Worm (Caenorhabditis elegans) whole organism, young adult: ENCODE data around the gene arle-14.

Experiments used
- F10E7.11 ChIP-seq: sonication (generic microtip); optimal IDR thresholded peaks from 2 replicates; lab custom pipeline; 2017; ENCODE audit warnings: mild to moderate bottlenecking, missing genetic modification characterization, moderate library complexity, missing compliant biosample characterization
- F37B4.10 ChIP-seq: fragments of 200-800 bp; sonication (Bioruptor generic); IDR thresholded peaks from 2 replicates; pipeline ENCODE4 v1.3.6; 2022; ENCODE audit warnings: missing genetic modification characterization, missing compliant biosample characterization
- F49E8.2 ChIP-seq: sonication (generic microtip); optimal IDR thresholded peaks from 3 replicates; lab custom pipeline; 2017; ENCODE audit warnings: missing genetic modification characterization, mild to moderate bottlenecking, missing compliant biosample characterization, antibody characterized with exemption, moderate library complexity; ENCODE audit not compliant: insufficient read depth
- T07F8.4 ChIP-seq: sonication (generic microtip); optimal IDR thresholded peaks from 2 replicates; lab custom pipeline; 2016; ENCODE audit warnings: mild to moderate bottlenecking, missing genetic modification characterization, moderate library complexity, missing compliant biosample characterization
- Y53G8AR.9 ChIP-seq: fragments of 200-800 bp; sonication (Bioruptor generic); conservative IDR thresholded peaks from 2 replicates; pipeline ENCODE4 v1.3.6; 2022; ENCODE audit warnings: missing genetic modification reagents, missing genetic modification characterization, missing compliant biosample characterization
- ZK185.1 ChIP-seq: sonication (generic microtip); optimal IDR thresholded peaks from 2 replicates; lab custom pipeline; 2016; ENCODE audit warnings: mild to moderate bottlenecking, missing genetic modification characterization, missing compliant biosample characterization; ENCODE audit not compliant: poor library complexity, severe bottlenecking
- akir-1 ChIP-seq: fragments of 200-800 bp; sonication (Bioruptor generic); optimal IDR thresholded peaks from 2 replicates; lab custom pipeline; 2018; ENCODE audit warnings: mild to moderate bottlenecking, missing genetic modification characterization, moderate library complexity, missing compliant biosample characterization
- aptf-3 ChIP-seq: fragments of 200-800 bp; sonication (Bioruptor generic); IDR thresholded peaks from 2 replicates; pipeline ENCODE4 v1.3.6; 2022; ENCODE audit warnings: missing genetic modification characterization, missing compliant biosample characterization
- athp-1 ChIP-seq: sonication (generic microtip); optimal IDR thresholded peaks from 2 replicates; lab custom pipeline; 2017; ENCODE audit warnings: mild to moderate bottlenecking, missing genetic modification characterization, missing compliant biosample characterization
- attf-3 ChIP-seq: fragments of 200-800 bp; sonication (Bioruptor generic); conservative IDR thresholded peaks from 2 replicates; pipeline ENCODE4 v1.3.6; 2022; ENCODE audit warnings: missing genetic modification reagents, missing genetic modification characterization, missing compliant biosample characterization
- attf-5 ChIP-seq: fragments of 200-800 bp; sonication (Bioruptor generic); optimal IDR thresholded peaks from 2 replicates; lab custom pipeline; 2018; ENCODE audit warnings: mild to moderate bottlenecking, missing genetic modification characterization, missing compliant biosample characterization
- attf-6 ChIP-seq: fragments of 200-800 bp; sonication (Bioruptor generic); IDR thresholded peaks from 2 replicates; pipeline ENCODE4 v1.3.6; 2022; ENCODE audit warnings: missing genetic modification reagents, missing genetic modification characterization, missing compliant biosample characterization
- ccch-3 ChIP-seq: fragments of 200-800 bp; sonication (Bioruptor generic); optimal IDR thresholded peaks from 2 replicates; lab custom pipeline; 2018; ENCODE audit warnings: mild to moderate bottlenecking, missing genetic modification characterization, missing compliant biosample characterization
- cebp-1 ChIP-seq, 2 experiments: fragments of 200-800 bp in 1 of 2; sonication (Bioruptor generic) in 1 of 2; sonication (generic microtip) in 1 of 2; IDR thresholded peaks in 1 of 2; optimal IDR thresholded peaks in 1 of 2; 2 replicates each; pipeline versions ENCODE4 v1.3.6 to Lab custom; 2017 to 2022; ENCODE audit warnings: missing compliant biosample characterization in 2 of 2, missing genetic modification characterization in 2 of 2, mild to moderate bottlenecking in 1 of 2, missing genetic modification reagents in 1 of 2, moderate library complexity in 1 of 2
- cebp-2 ChIP-seq: fragments of 200-800 bp; sonication (Bioruptor generic); IDR thresholded peaks from 2 replicates; pipeline ENCODE4 v1.3.6; 2022; ENCODE audit warnings: missing genetic modification characterization, missing compliant biosample characterization
- ceh-100 ChIP-seq: fragments of 200-800 bp; sonication (Bioruptor generic); IDR thresholded peaks from 2 replicates; pipeline ENCODE4 v1.3.6; 2022; ENCODE audit warnings: missing genetic modification reagents, missing genetic modification characterization, missing compliant biosample characterization
- die-1 ChIP-seq: sonication (generic microtip); optimal IDR thresholded peaks from 2 replicates; lab custom pipeline; 2016; ENCODE audit warnings: missing genotype, mild to moderate bottlenecking, missing genetic modification characterization, missing compliant biosample characterization
- dpff-1 ChIP-seq: sonication (generic microtip); optimal IDR thresholded peaks from 2 replicates; lab custom pipeline; 2017; ENCODE audit warnings: mild to moderate bottlenecking, missing genetic modification characterization, missing compliant biosample characterization
- egl-18 ChIP-seq: fragments of 200-800 bp; sonication (Bioruptor generic); IDR thresholded peaks from 2 replicates; pipeline ENCODE4 v1.3.6; 2022; ENCODE audit warnings: missing genetic modification reagents, missing genetic modification characterization, missing compliant biosample characterization
- egrh-3 ChIP-seq: fragments of 200-800 bp; sonication (Bioruptor generic); IDR thresholded peaks from 2 replicates; pipeline ENCODE4 v1.3.6; 2022; ENCODE audit warnings: missing genetic modification reagents, missing genetic modification characterization, missing compliant biosample characterization
- ekl-4 ChIP-seq: fragments of 200-800 bp; sonication (Bioruptor generic); IDR thresholded peaks from 2 replicates; pipeline ENCODE4 v1.3.6; 2022; ENCODE audit warnings: missing genetic modification reagents, missing genetic modification characterization, missing compliant biosample characterization
- gei-17 ChIP-seq: fragments of 200-800 bp; sonication (Bioruptor generic); optimal IDR thresholded peaks from 2 replicates; lab custom pipeline; 2018; ENCODE audit warnings: mild to moderate bottlenecking, missing genetic modification characterization, missing compliant biosample characterization
- him-1 ChIP-seq: sonication (generic microtip); optimal IDR thresholded peaks from 2 replicates; lab custom pipeline; 2016; ENCODE audit warnings: missing genotype, missing genetic modification reagents, missing genetic modification characterization, missing compliant biosample characterization
- hlh-26 ChIP-seq: fragments of 200-800 bp; sonication (Bioruptor generic); conservative IDR thresholded peaks from 2 replicates; pipeline ENCODE4 v1.3.6; 2022; ENCODE audit warnings: missing genetic modification reagents, missing genetic modification characterization, missing compliant biosample characterization
- hmg-1.2 ChIP-seq: fragments of 200-800 bp; sonication (Bioruptor generic); IDR thresholded peaks from 2 replicates; pipeline ENCODE4 v1.3.6; 2022; ENCODE audit warnings: missing genetic modification reagents, missing genetic modification characterization, missing compliant biosample characterization
- hrde-1 ChIP-seq: sonication (generic microtip); optimal IDR thresholded peaks from 2 replicates; lab custom pipeline; 2016; ENCODE audit warnings: missing genetic modification characterization, mild to moderate bottlenecking, missing compliant biosample characterization, moderate library complexity, missing genotype, missing genetic modification reagents, borderline replicate concordance
- lag-1 ChIP-seq: fragments of 200-800 bp; sonication (Bioruptor generic); IDR thresholded peaks from 2 replicates; pipeline ENCODE4 v1.3.6; 2022; ENCODE audit warnings: missing genetic modification reagents, missing genetic modification characterization, missing compliant biosample characterization
- let-607 ChIP-seq, 2 experiments: fragments of 200-800 bp in 1 of 2; sonication (Bioruptor generic) in 1 of 2; sonication (generic microtip) in 1 of 2; optimal IDR thresholded peaks; 2 replicates each; lab custom pipeline; 2016 to 2018; ENCODE audit warnings: mild to moderate bottlenecking in 2 of 2, missing compliant biosample characterization in 2 of 2, missing genetic modification characterization in 2 of 2, moderate library complexity in 2 of 2, missing genotype in 1 of 2
- lin-54 ChIP-seq: fragments of 200-800 bp; sonication (Bioruptor generic); optimal IDR thresholded peaks from 2 replicates; lab custom pipeline; 2018; ENCODE audit warnings: mild to moderate bottlenecking, missing genetic modification characterization, missing compliant biosample characterization
- lir-1 ChIP-seq: fragments of 200-800 bp; sonication (Bioruptor generic); conservative IDR thresholded peaks from 2 replicates; pipeline ENCODE4 v1.3.6; 2022; ENCODE audit warnings: missing genetic modification reagents, missing genetic modification characterization, missing compliant biosample characterization
- lsy-27 ChIP-seq: sonication (generic microtip); optimal IDR thresholded peaks from 2 replicates; lab custom pipeline; 2017; ENCODE audit warnings: missing genetic modification characterization, mild to moderate bottlenecking, missing compliant biosample characterization, antibody characterized with exemption, missing genotype, borderline replicate concordance; ENCODE audit not compliant: insufficient read depth
- mel-28 ChIP-seq: sonication (generic microtip); optimal IDR thresholded peaks from 2 replicates; lab custom pipeline; 2016; ENCODE audit warnings: borderline replicate concordance, mild to moderate bottlenecking, missing genetic modification characterization, missing compliant biosample characterization
- mxl-1 ChIP-seq: sonication (generic microtip); optimal IDR thresholded peaks from 2 replicates; lab custom pipeline; 2016; ENCODE audit warnings: missing genetic modification characterization, missing compliant biosample characterization
- nhr-120 ChIP-seq: fragments of 200-800 bp; sonication (Bioruptor generic); IDR thresholded peaks from 2 replicates; pipeline ENCODE4 v1.3.6; 2022; ENCODE audit warnings: missing genetic modification characterization, missing compliant biosample characterization
- nhr-80 ChIP-seq: sonication (generic microtip); optimal IDR thresholded peaks from 2 replicates; lab custom pipeline; 2016; ENCODE audit warnings: missing genetic modification characterization, missing compliant biosample characterization
- nhr-90 ChIP-seq: sonication (generic microtip); optimal IDR thresholded peaks from 2 replicates; lab custom pipeline; 2016; ENCODE audit warnings: missing genotype, mild to moderate bottlenecking, missing genetic modification characterization, missing compliant biosample characterization
- pha-4 ChIP-seq: fragments of 150-350 bp; sonication (generic microtip); optimal IDR thresholded peaks from 2 replicates; lab custom pipeline; 2014; ENCODE audit warnings: missing biosample characterization, missing genetic modification reagents, missing genetic modification characterization
- sea-2 ChIP-seq: fragments of 200-800 bp; sonication (Bioruptor generic); IDR thresholded peaks from 2 replicates; pipeline ENCODE4 v1.3.6; 2022; ENCODE audit warnings: missing genetic modification characterization, missing compliant biosample characterization
- snpc-3.4 ChIP-seq: sonication (generic microtip); optimal IDR thresholded peaks from 2 replicates; lab custom pipeline; 2017; ENCODE audit warnings: missing genetic modification characterization, mild to moderate bottlenecking, missing compliant biosample characterization, antibody characterized with exemption, moderate library complexity, missing genotype, missing genetic modification reagents
- sptf-2 ChIP-seq: fragments of 200-800 bp; sonication (Bioruptor generic); optimal IDR thresholded peaks from 2 replicates; lab custom pipeline; 2018; ENCODE audit warnings: mild to moderate bottlenecking, missing genetic modification characterization, missing compliant biosample characterization
- tbp1 ChIP-seq: fragments of 200-800 bp; sonication (Bioruptor generic); optimal IDR thresholded peaks from 2 replicates; lab custom pipeline; 2018; ENCODE audit warnings: mild to moderate bottlenecking, missing genetic modification characterization, missing compliant biosample characterization
- tlf-1 ChIP-seq: fragments of 200-800 bp; sonication (Bioruptor generic); optimal IDR thresholded peaks from 2 replicates; lab custom pipeline; 2018; ENCODE audit warnings: mild to moderate bottlenecking, missing genetic modification characterization, missing compliant biosample characterization
- unc-130 ChIP-seq: sonication (generic microtip); optimal IDR thresholded peaks from 2 replicates; lab custom pipeline; 2016; ENCODE audit warnings: missing genetic modification reagents, missing genetic modification characterization, missing compliant biosample characterization
- unc-62 ChIP-seq: fragments of 150-350 bp; optimal IDR thresholded peaks from 2 replicates; lab custom pipeline; 2014; ENCODE audit warnings: missing biosample characterization, missing genetic modification reagents, missing genetic modification characterization
- ztf-18 ChIP-seq: sonication (generic microtip); optimal IDR thresholded peaks from 2 replicates; lab custom pipeline; 2016; ENCODE audit warnings: missing genotype, mild to moderate bottlenecking, missing genetic modification characterization, missing compliant biosample characterization
- ztf-22 ChIP-seq: fragments of 200-800 bp; sonication (Bioruptor generic); optimal IDR thresholded peaks from 2 replicates; lab custom pipeline; 2018; ENCODE audit warnings: mild to moderate bottlenecking, missing genetic modification characterization, moderate library complexity, missing compliant biosample characterization
- ztf-26 ChIP-seq: sonication (generic microtip); optimal IDR thresholded peaks from 2 replicates; lab custom pipeline; 2017; ENCODE audit warnings: missing genetic modification characterization, missing compliant biosample characterization
- ztf-3 ChIP-seq: fragments of 200-800 bp; sonication (Bioruptor generic); optimal IDR thresholded peaks from 2 replicates; lab custom pipeline; 2018; ENCODE audit warnings: mild to moderate bottlenecking, missing genetic modification characterization, missing compliant biosample characterization

The arle-14 gene

DNA sequence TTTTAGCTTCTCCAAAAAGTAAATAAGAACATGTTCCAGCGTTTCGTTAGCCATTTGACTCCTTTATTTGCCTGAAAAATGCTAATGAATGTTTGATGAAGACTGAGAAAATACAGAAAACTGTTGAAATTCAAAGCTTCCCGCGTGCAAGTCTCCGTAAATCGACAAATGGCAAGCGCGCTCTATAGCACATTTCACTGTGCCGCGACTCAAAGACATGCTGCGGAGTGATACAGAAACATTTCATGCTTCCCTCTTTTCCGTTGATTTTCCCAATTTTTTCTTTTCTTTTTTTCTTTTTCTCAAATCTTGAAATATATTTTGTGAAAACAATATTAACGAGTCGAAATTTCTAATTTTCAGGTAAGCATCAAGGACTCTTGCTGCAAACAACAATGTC is 13.8 kb upstream of the arle-14 start, which contains the start of the genes ska-3 and rps-12 (continued):
- TF ChIP-seq unc-62 (GFP tag; lab: Kevin White, UChicago) (peak; percentile 4), cebp-1 (GFP tag; IDR thresholded peaks at IDR 0.05; lab: Robert Waterston, UW) (peak; percentile 83), cebp-1 (tag; optimal IDR thresholded peaks at IDR 0.05; lab: Kevin White, UChicago) (peak; percentile 94), attf-5 (GFP tag; lab: Kevin White, UChicago) (peak; percentile 99), Y53G8AR.9 (GFP tag; lab: Robert Waterston, UW) (peak; percentile 98), egl-18 (GFP tag; lab: Robert Waterston, UW) (peak; percentile 89), lag-1 (GFP tag; lab: Robert Waterston, UW) (no peak), athp-1 (peak; percentile 93), lir-1 (peak; percentile 95), pha-4 (tag; lab: Kevin White, UChicago) (peak; percentile 99), ztf-3 (peak; percentile 22), him-1 (tag; lab: Kevin White, UChicago) (peak; percentile 84), attf-3 (GFP tag; lab: Robert Waterston, UW) (peak; percentile 82), lsy-27 (peak; percentile 19), ceh-100 (peak; percentile 83), ekl-4 (GFP tag; lab: Robert Waterston, UW) (peak; percentile 96), mel-28 (tag; lab: Kevin White, UChicago) (no peak), die-1 (tag; lab: Kevin White, UChicago) (no peak), let-607 (tag; optimal IDR thresholded peaks at IDR 0.05; lab: Kevin White, UChicago) (peak; percentile 75 to 89), nhr-80 (peak; percentile 83), F37B4.10 (GFP tag; lab: Robert Waterston, UW) (no peak), aptf-3 (no peak), dpff-1 (tag; lab: Kevin White, UChicago) (no peak), ztf-26 (tag; lab: Kevin White, UChicago) (peak; percentile 95), attf-6 (GFP tag; lab: Robert Waterston, UW) (no peak), ccch-3 (GFP tag; lab: Kevin White, UChicago) (no peak), unc-130 (peak; percentile 70), tbp1 (GFP tag; lab: Kevin White, UChicago) (peak; percentile 78), hlh-26 (GFP tag; lab: Robert Waterston, UW) (no peak), lin-54 (GFP tag; lab: Kevin White, UChicago) (peak; percentile 98), egrh-3 (GFP tag; lab: Robert Waterston, UW) (peak; percentile 42; the same call in 1 of the 2 replicates), hmg-1.2 (GFP tag; lab: Robert Waterston, UW) (peak; percentile 95), T07F8.4 (no peak), mxl-1 (tag; lab: Kevin White, UChicago) (no peak), akir-1 (no peak), nhr-90 (peak; percentile 26), ztf-18 (tag; lab: Kevin White, UChicago) (peak; percentile 79), sptf-2 (GFP tag; lab: Kevin White, UChicago) (no peak), F10E7.11 (tag; lab: Kevin White, UChicago) (no peak), ztf-22 (peak; percentile 47), cebp-2 (GFP tag; lab: Robert Waterston, UW) (no peak), hrde-1 (peak; percentile 57), nhr-120 (GFP tag; lab: Robert Waterston, UW) (no peak), F49E8.2 (tag; lab: Kevin White, UChicago) (peak; percentile 93), tlf-1 (peak; percentile 96), ZK185.1 (tag; lab: Kevin White, UChicago) (peak; percentile 97), sea-2 (GFP tag; lab: Robert Waterston, UW) (no peak), gei-17 (peak; percentile 79), snpc-3.4 (tag; lab: Kevin White, UChicago) (peak; percentile 93)
